Worm (Caenorhabditis elegans) whole organism, late embryonic: ENCODE measurements around the gene sre-19.

Experiments used
- C38D4.7 ChIP-seq: fragments of 200-800 bp; sonication (Bioruptor generic); optimal IDR thresholded peaks from 2 replicates; lab custom pipeline; 2018; ENCODE audit warnings: mild to moderate bottlenecking, missing genetic modification characterization, moderate library complexity, missing compliant biosample characterization
- ceh-48 ChIP-seq: sonication (generic microtip); optimal IDR thresholded peaks from 2 replicates; lab custom pipeline; 2016; ENCODE audit warnings: missing genetic modification characterization, inconsistent platforms, missing compliant biosample characterization
- che-1 ChIP-seq: sonication (generic microtip); optimal IDR thresholded peaks from 2 replicates; lab custom pipeline; 2016; ENCODE audit warnings: mild to moderate bottlenecking, missing genetic modification characterization, missing compliant biosample characterization
- ets-4 ChIP-seq: sonication (generic microtip); optimal IDR thresholded peaks from 2 replicates; lab custom pipeline; 2016; ENCODE audit warnings: missing genetic modification characterization, missing compliant biosample characterization
- lin-11 ChIP-seq: fragments of 200-800 bp; sonication (Bioruptor generic); optimal IDR thresholded peaks from 2 replicates; lab custom pipeline; 2018; ENCODE audit warnings: mild to moderate bottlenecking, missing genetic modification characterization, missing compliant biosample characterization
- nfya-1 ChIP-seq: sonication (generic microtip); optimal IDR thresholded peaks from 2 replicates; lab custom pipeline; 2017; ENCODE audit warnings: missing genetic modification characterization, mild to moderate bottlenecking, missing compliant biosample characterization, antibody characterized with exemption, moderate library complexity
- nhr-11 ChIP-seq: fragments of 150-350 bp; optimal IDR thresholded peaks from 2 replicates; lab custom pipeline; 2014; ENCODE audit warnings: missing biosample characterization, missing genetic modification characterization
- pha-4 ChIP-seq: fragments of 150-350 bp; optimal IDR thresholded peaks from 2 replicates; lab custom pipeline; 2018; ENCODE audit warnings: missing biosample characterization, missing genetic modification reagents, missing genetic modification characterization
- pros-1 ChIP-seq: fragments of 150-350 bp; optimal IDR thresholded peaks from 2 replicates; lab custom pipeline; 2014; ENCODE audit warnings: missing biosample characterization, missing genetic modification reagents, missing genetic modification characterization
- tbx-7 ChIP-seq: sonication (generic microtip); optimal IDR thresholded peaks from 2 replicates; lab custom pipeline; 2016; ENCODE audit warnings: missing genotype, missing genetic modification characterization, missing compliant biosample characterization

DNA sequence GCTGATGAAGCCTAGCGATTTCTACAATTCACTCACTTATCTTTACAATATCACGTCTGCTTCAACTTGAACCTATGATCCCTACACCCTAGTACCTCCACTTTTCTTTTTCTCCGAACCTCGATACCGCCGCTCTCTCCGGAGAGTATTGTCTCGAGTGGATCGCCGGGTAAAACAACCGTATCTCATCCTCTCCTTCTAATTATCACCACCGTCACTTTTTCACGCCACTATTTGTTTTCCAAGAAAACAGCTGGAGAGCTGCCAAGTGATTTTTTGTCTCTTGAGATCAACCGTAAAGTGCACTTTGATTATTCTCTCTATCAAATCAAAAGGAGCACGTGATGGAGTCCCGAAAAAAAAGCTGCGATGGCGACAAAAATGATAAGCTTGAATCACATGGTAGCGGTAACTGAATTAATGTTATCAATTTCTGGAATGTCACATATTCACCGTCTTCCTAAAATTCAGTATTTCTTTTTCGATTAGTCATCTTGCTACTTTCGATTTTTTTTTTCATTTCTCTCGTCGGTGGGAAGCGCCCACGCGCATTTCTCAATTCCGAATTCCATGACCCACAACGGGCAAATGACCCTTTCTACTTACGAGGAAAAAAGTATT is 39.1 kb downstream of the sre-19 start:
- TF ChIP-seq tbx-7 (tag; lab: Kevin White, UChicago) (no peak), nfya-1 (tag; lab: Kevin White, UChicago) (no peak), che-1 (tag; lab: Kevin White, UChicago) (no peak), ets-4 (tag; lab: Kevin White, UChicago) (no peak), nhr-11 (tag; lab: Kevin White, UChicago) (no peak), pros-1 (tag; lab: Kevin White, UChicago) (no peak), pha-4 (no peak), ceh-48 (tag; lab: Kevin White, UChicago) (no peak), lin-11 (no peak), C38D4.7 (no peak)
